Worm (Caenorhabditis elegans) whole organism, L1 larva: ENCODE data around the gene F49C12.1.

Experiments
- C04F5.9 ChIP-seq: sonication (generic microtip); optimal IDR thresholded peaks from 2 replicates; lab custom pipeline; 2016; ENCODE audit warnings: missing genetic modification characterization, missing compliant biosample characterization
- C16A3.4 ChIP-seq: fragments of 150-350 bp; optimal IDR thresholded peaks from 2 replicates; lab custom pipeline; 2014; ENCODE audit warnings: missing biosample characterization, missing genetic modification characterization
- Y116A8C.19 ChIP-seq: sonication (generic microtip); optimal IDR thresholded peaks from 2 replicates; lab custom pipeline; 2016; ENCODE audit warnings: missing compliant biosample characterization, missing genetic modification characterization, borderline replicate concordance
- aha-1 ChIP-seq: fragments of 150-350 bp; optimal IDR thresholded peaks from 2 replicates; lab custom pipeline; 2014; ENCODE audit warnings: missing biosample characterization, missing genetic modification characterization
- aly-2 ChIP-seq: fragments of 150-350 bp; optimal IDR thresholded peaks from 2 replicates; lab custom pipeline; 2014; ENCODE audit warnings: missing biosample characterization, missing genetic modification characterization
- ama-1 ChIP-seq: fragments of 150-350 bp; optimal IDR thresholded peaks from 2 replicates; lab custom pipeline; 2014
- ceh-63 ChIP-seq: fragments of 200-800 bp; sonication (Bioruptor generic); optimal IDR thresholded peaks from 2 replicates; lab custom pipeline; 2018; ENCODE audit warnings: mild to moderate bottlenecking, missing genetic modification characterization, missing compliant biosample characterization
- ceh-8 ChIP-seq: fragments of 200-800 bp; sonication (Bioruptor generic); optimal IDR thresholded peaks from 2 replicates; lab custom pipeline; 2018; ENCODE audit warnings: mild to moderate bottlenecking, missing genetic modification characterization, moderate library complexity, missing compliant biosample characterization
- ceh-88 ChIP-seq: fragments of 200-800 bp; sonication (Bioruptor generic); IDR thresholded peaks from 2 replicates; pipeline ENCODE4 v1.3.6; 2022; ENCODE audit warnings: missing genetic modification characterization, missing compliant biosample characterization
- ceh-90 ChIP-seq: sonication (generic microtip); optimal IDR thresholded peaks from 2 replicates; lab custom pipeline; 2016; ENCODE audit warnings: missing genetic modification characterization, missing compliant biosample characterization
- dpl-1 ChIP-seq, 3 experiments: fragments of 150-350 bp in 2 of 3; sonication (generic microtip) in 1 of 3; optimal IDR thresholded peaks; 2 replicates each; lab custom pipeline; 2014 to 2017; ENCODE audit warnings: missing biosample characterization in 3 of 3, missing genetic modification characterization in 3 of 3, missing genetic modification reagents in 3 of 3
- dsc-1 ChIP-seq: sonication (generic microtip); optimal IDR thresholded peaks from 2 replicates; lab custom pipeline; 2016; ENCODE audit warnings: mild to moderate bottlenecking, missing genetic modification characterization, missing compliant biosample characterization
- efl-3 ChIP-seq: fragments of 200-800 bp; sonication (Bioruptor generic); optimal IDR thresholded peaks from 2 replicates; lab custom pipeline; 2018; ENCODE audit warnings: mild to moderate bottlenecking, missing genetic modification characterization, missing compliant biosample characterization
- egl-13 ChIP-seq: sonication (generic microtip); optimal IDR thresholded peaks from 2 replicates; lab custom pipeline; 2016; ENCODE audit warnings: missing genotype, missing genetic modification reagents, missing genetic modification characterization, missing compliant biosample characterization
- egl-27 ChIP-seq, 2 experiments: fragments of 150-350 bp in 1 of 2; sonication (generic microtip); optimal IDR thresholded peaks; 3 replicates each; lab custom pipeline; 2017 to 2018; ENCODE audit warnings: missing biosample characterization in 2 of 2, missing genetic modification characterization in 2 of 2, missing genetic modification reagents in 2 of 2
- elt-3 ChIP-seq, 6 experiments: fragments of 150-350 bp in 1 of 6; sonication (generic microtip); optimal IDR thresholded peaks; 2 replicates each; lab custom pipeline; 2017 to 2018; ENCODE audit warnings: missing biosample characterization in 6 of 6, missing genetic modification characterization in 6 of 6, inconsistent platforms in 1 of 6
- fkh-10 ChIP-seq: sonication (generic microtip); optimal IDR thresholded peaks from 2 replicates; lab custom pipeline; 2017; ENCODE audit warnings: missing biosample characterization, missing genetic modification reagents, missing genetic modification characterization
- fkh-8 ChIP-seq: sonication (generic microtip); optimal IDR thresholded peaks from 2 replicates; lab custom pipeline; 2016; ENCODE audit warnings: mild to moderate bottlenecking, missing genetic modification characterization, missing compliant biosample characterization
- grh-1 ChIP-seq: fragments of 200-800 bp; sonication (Bioruptor generic); IDR thresholded peaks from 2 replicates; pipeline ENCODE4 v1.3.6; 2022; ENCODE audit warnings: missing genetic modification reagents, missing genetic modification characterization, missing compliant biosample characterization
- hpl-2 ChIP-seq: fragments of 150-350 bp; optimal IDR thresholded peaks from 2 replicates; lab custom pipeline; 2014; ENCODE audit warnings: missing biosample characterization, missing genetic modification reagents, missing genetic modification characterization
- irx-1 ChIP-seq: sonication (generic microtip); optimal IDR thresholded peaks from 2 replicates; lab custom pipeline; 2016; ENCODE audit warnings: missing genetic modification characterization, missing compliant biosample characterization
- isw-1 ChIP-seq: fragments of 200-800 bp; sonication (Bioruptor generic); IDR thresholded peaks from 2 replicates; pipeline ENCODE4 v1.3.6; 2022; ENCODE audit warnings: missing genetic modification characterization, missing compliant biosample characterization
- jun-1 ChIP-seq: fragments of 150-350 bp; optimal IDR thresholded peaks from 2 replicates; lab custom pipeline; 2014; ENCODE audit warnings: missing biosample characterization, missing genetic modification reagents, missing genetic modification characterization
- lin-13 ChIP-seq: fragments of 150-350 bp; optimal IDR thresholded peaks from 2 replicates; lab custom pipeline; 2014; ENCODE audit warnings: missing biosample characterization, missing genetic modification reagents, missing genetic modification characterization
- lin-14 ChIP-seq: fragments of 200-800 bp; sonication (Bioruptor generic); optimal IDR thresholded peaks from 2 replicates; lab custom pipeline; 2018; ENCODE audit warnings: mild to moderate bottlenecking, missing genetic modification characterization, moderate library complexity, missing compliant biosample characterization
- lin-15B ChIP-seq: fragments of 150-350 bp; sonication (generic microtip); optimal IDR thresholded peaks from 3 replicates; lab custom pipeline; 2014; ENCODE audit warnings: missing biosample characterization, missing genetic modification characterization
- lin-35 ChIP-seq, 2 experiments: fragments of 150-350 bp; optimal IDR thresholded peaks; 2 replicates each; lab custom pipeline; 2014; ENCODE audit warnings: missing biosample characterization in 2 of 2, missing genetic modification characterization in 2 of 2, missing genetic modification reagents in 2 of 2
- lin-39 ChIP-seq: fragments of 150-350 bp; optimal IDR thresholded peaks from 2 replicates; lab custom pipeline; 2014; ENCODE audit warnings: missing biosample characterization, missing genetic modification reagents, missing genetic modification characterization
- lir-3 ChIP-seq: sonication (generic microtip); optimal IDR thresholded peaks from 2 replicates; lab custom pipeline; 2016; ENCODE audit warnings: mild to moderate bottlenecking, missing genetic modification characterization, moderate library complexity, missing compliant biosample characterization; ENCODE audit not compliant: poor library complexity
- lsy-2 ChIP-seq, 2 experiments: fragments of 150-350 bp; optimal IDR thresholded peaks; 2 replicates each; lab custom pipeline; 2014; ENCODE audit warnings: missing biosample characterization in 2 of 2, missing genetic modification characterization in 2 of 2
- mdl-1 ChIP-seq, 2 experiments: fragments of 150-350 bp; optimal IDR thresholded peaks; 2 replicates each; lab custom pipeline; 2014 to 2017; ENCODE audit warnings: missing biosample characterization in 2 of 2, missing genetic modification characterization in 2 of 2, inconsistent platforms in 1 of 2
- mef-2 ChIP-seq: fragments of 150-350 bp; optimal IDR thresholded peaks from 2 replicates; lab custom pipeline; 2014; ENCODE audit warnings: missing biosample characterization, missing genetic modification characterization
- mep-1 ChIP-seq: fragments of 150-350 bp; optimal IDR thresholded peaks from 2 replicates; lab custom pipeline; 2014; ENCODE audit warnings: missing biosample characterization, missing genetic modification characterization
- nhr-11 ChIP-seq: fragments of 150-350 bp; optimal IDR thresholded peaks from 2 replicates; lab custom pipeline; 2014; ENCODE audit warnings: missing biosample characterization, missing genetic modification characterization
- nhr-12 ChIP-seq: sonication (generic microtip); optimal IDR thresholded peaks from 2 replicates; lab custom pipeline; 2017; ENCODE audit warnings: missing biosample characterization, missing genetic modification characterization
- nhr-77 ChIP-seq: fragments of 150-350 bp; optimal IDR thresholded peaks from 2 replicates; lab custom pipeline; 2014; ENCODE audit warnings: missing biosample characterization, missing genetic modification characterization
- nhr-84 ChIP-seq: sonication (generic microtip); optimal IDR thresholded peaks from 2 replicates; lab custom pipeline; 2017; ENCODE audit warnings: missing biosample characterization, missing genetic modification characterization
- nhr-85 ChIP-seq: sonication (generic microtip); peaks from one replicate; lab custom pipeline; 2016; ENCODE audit warnings: missing genetic modification characterization, inconsistent platforms, missing compliant biosample characterization
- nhr-90 ChIP-seq: sonication (generic microtip); optimal IDR thresholded peaks from 2 replicates; lab custom pipeline; 2016; ENCODE audit warnings: mild to moderate bottlenecking, missing genetic modification characterization, missing compliant biosample characterization; ENCODE audit not compliant: poor library complexity
- pqm-1 ChIP-seq: sonication (generic microtip); optimal IDR thresholded peaks from 3 replicates; lab custom pipeline; 2017; ENCODE audit warnings: missing biosample characterization, missing genetic modification characterization
- snpc-4 ChIP-seq: fragments of 150-350 bp; optimal IDR thresholded peaks from 2 replicates; lab custom pipeline; 2014; ENCODE audit warnings: missing biosample characterization, missing genetic modification characterization
- snu-23 ChIP-seq: sonication (generic microtip); optimal IDR thresholded peaks from 2 replicates; lab custom pipeline; 2016; ENCODE audit warnings: missing genetic modification characterization, missing compliant biosample characterization
- sox-4 ChIP-seq: sonication (generic microtip); optimal IDR thresholded peaks from 2 replicates; lab custom pipeline; 2016; ENCODE audit warnings: missing genetic modification characterization, missing compliant biosample characterization
- sup-37 ChIP-seq: fragments of 200-800 bp; sonication (Bioruptor generic); optimal IDR thresholded peaks from 2 replicates; lab custom pipeline; 2018; ENCODE audit warnings: mild to moderate bottlenecking, missing genetic modification characterization, missing compliant biosample characterization
- tbx-2 ChIP-seq: sonication (generic microtip); optimal IDR thresholded peaks from 2 replicates; lab custom pipeline; 2016; ENCODE audit warnings: missing genetic modification characterization, missing compliant biosample characterization
- tlp-1 ChIP-seq: fragments of 150-350 bp; optimal IDR thresholded peaks from 2 replicates; lab custom pipeline; 2014; ENCODE audit warnings: missing biosample characterization, missing genetic modification characterization
- unc-30 ChIP-seq: sonication (generic microtip); optimal IDR thresholded peaks from 2 replicates; lab custom pipeline; 2017; ENCODE audit warnings: missing biosample characterization, missing genetic modification characterization
- unc-86 ChIP-seq: sonication (generic microtip); optimal IDR thresholded peaks from 2 replicates; lab custom pipeline; 2016; ENCODE audit warnings: missing genetic modification characterization, missing compliant biosample characterization
- vab-15 ChIP-seq: sonication (generic microtip); optimal IDR thresholded peaks from 2 replicates; lab custom pipeline; 2017; ENCODE audit warnings: missing genotype, mild to moderate bottlenecking, missing genetic modification characterization, missing compliant biosample characterization
- zag-1 ChIP-seq: fragments of 150-350 bp; optimal IDR thresholded peaks from 2 replicates; lab custom pipeline; 2014; ENCODE audit warnings: missing biosample characterization, missing genetic modification characterization
- ztf-11 ChIP-seq, 2 experiments: sonication (generic microtip); optimal IDR thresholded peaks; 2 replicates each; lab custom pipeline; 2016 to 2017; ENCODE audit warnings: missing genetic modification characterization in 2 of 2, missing biosample characterization in 1 of 2, missing compliant biosample characterization in 1 of 2
- ztf-4 ChIP-seq: fragments of 150-350 bp; optimal IDR thresholded peaks from 2 replicates; lab custom pipeline; 2014; ENCODE audit warnings: missing biosample characterization, missing genetic modification characterization

The F49C12.1 gene

ce11 chrIV:9321039-9321851 lies 25.1 kb upstream of the F49C12.1 start, which contains the start of the genes F49C12.12 and vha-17 (continued):
- TF ChIP-seq tlp-1 (tag; lab: Kevin White, UChicago) = no peak
- no peak for TF ChIP-seq lir-3 (tag; lab: Kevin White, UChicago)
- TF ChIP-seq isw-1 = no peak
- TF ChIP-seq egl-27 (tag; optimal IDR thresholded peaks at IDR 0.05; lab: Kevin White, UChicago) = no peak
- TF ChIP-seq jun-1 (tag; lab: Kevin White, UChicago) = no peak
- TF ChIP-seq dpl-1 (GFP tag; optimal IDR thresholded peaks at IDR 0.05; lab: Kevin White, UChicago) = peak in 2 of 3 experiments; percentile 19 to 52
- peak; percentile 75 for TF ChIP-seq lin-14 (GFP tag; lab: Kevin White, UChicago)
- no peak for TF ChIP-seq vab-15 (tag; lab: Kevin White, UChicago)
- TF ChIP-seq ceh-90 (tag; lab: Kevin White, UChicago) = no peak
- peak; percentile 68 for TF ChIP-seq snu-23 (GFP tag; lab: Kevin White, UChicago)
- TF ChIP-seq elt-3 (tag; optimal IDR thresholded peaks at IDR 0.05; lab: Kevin White, UChicago) = no peak
- TF ChIP-seq ceh-88 (GFP tag; lab: Robert Waterston, UW) = no peak
- no peak for TF ChIP-seq C16A3.4 (tag; lab: Kevin White, UChicago)
- TF ChIP-seq C04F5.9 (tag; lab: Kevin White, UChicago) = no peak
- no peak for TF ChIP-seq efl-3 (GFP tag; lab: Kevin White, UChicago)
- TF ChIP-seq aha-1 (tag; lab: Kevin White, UChicago) = no peak
- TF ChIP-seq sup-37 = no peak
- TF ChIP-seq unc-30 = no peak
- TF ChIP-seq unc-86 = no peak
- TF ChIP-seq pqm-1 (tag; lab: Kevin White, UChicago) = no peak
- peak; percentile 8 to 47 for TF ChIP-seq lin-35 (GFP tag; optimal IDR thresholded peaks at IDR 0.05; lab: Kevin White, UChicago)
- no peak for TF ChIP-seq lin-15B (tag; lab: Kevin White, UChicago)
- no peak for TF ChIP-seq fkh-8
- TF ChIP-seq snpc-4 (tag; lab: Kevin White, UChicago) = no peak
- TF ChIP-seq ztf-4 (tag; lab: Kevin White, UChicago) = no peak
- TF ChIP-seq lin-39 (tag; lab: Kevin White, UChicago) = no peak
- TF ChIP-seq nhr-11 (tag; lab: Kevin White, UChicago) = no peak
- peak; percentile 70 for TF ChIP-seq nhr-85 (tag; lab: Kevin White, UChicago)
- no peak for TF ChIP-seq dsc-1 (tag; lab: Kevin White, UChicago)
- TF ChIP-seq egl-13 (tag; lab: Kevin White, UChicago) = no peak
- no peak for TF ChIP-seq grh-1 (GFP tag; lab: Robert Waterston, UW)
- no peak for TF ChIP-seq mep-1 (tag; lab: Kevin White, UChicago)
- peak in 1 of 2 experiments; percentile 52 for TF ChIP-seq lsy-2 (tag; optimal IDR thresholded peaks at IDR 0.05; lab: Kevin White, UChicago)
- no peak for TF ChIP-seq lin-13 (GFP tag; lab: Kevin White, UChicago)
- TF ChIP-seq nhr-77 (tag; lab: Kevin White, UChicago) = no peak
- no peak for TF ChIP-seq nhr-84 (tag; lab: Kevin White, UChicago)
- TF ChIP-seq Y116A8C.19 (tag; lab: Kevin White, UChicago) = no peak
- no peak for TF ChIP-seq sox-4 (tag; lab: Kevin White, UChicago)
- no peak for TF ChIP-seq nhr-90 (tag; lab: Kevin White, UChicago)
- TF ChIP-seq irx-1 = no peak
- TF ChIP-seq mdl-1 (tag; optimal IDR thresholded peaks at IDR 0.05; lab: Kevin White, UChicago) = no peak
- TF ChIP-seq aly-2 (tag; lab: Kevin White, UChicago) = no peak
- no peak for TF ChIP-seq ztf-11 (tag; optimal IDR thresholded peaks at IDR 0.05; lab: Kevin White, UChicago)
- TF ChIP-seq fkh-10 (GFP tag; lab: Kevin White, UChicago) = no peak
- no peak for TF ChIP-seq ceh-8 (GFP tag; lab: Kevin White, UChicago)
- TF ChIP-seq hpl-2 = no peak
- TF ChIP-seq ceh-63 = no peak
- TF ChIP-seq tbx-2 (tag; lab: Kevin White, UChicago) = peak; percentile 16
- TF ChIP-seq mef-2 = no peak
- TF ChIP-seq ama-1 (lab: Kevin White, UChicago) = no peak
- no peak for TF ChIP-seq nhr-12
- no peak for TF ChIP-seq zag-1 (tag; lab: Kevin White, UChicago)
